Fruit fly (Drosophila melanogaster) whole organism, pupa: Measurements from ENCODE around the gene CG14423.

Experiments used
- CG10348 ChIP-seq: fragments of 200-800 bp; sonication (Bioruptor generic); IDR thresholded peaks from 2 replicates; pipeline ENCODE4 v1.3.6; 2022; ENCODE audit warnings: missing biosample characterization, missing genetic modification characterization
- CG12605 ChIP-seq: fragments of 200-800 bp; sonication (Bioruptor generic); IDR thresholded peaks from 2 replicates; pipeline ENCODE4 v1.3.6; 2022; ENCODE audit warnings: missing biosample characterization, missing genetic modification characterization
- CG14655 ChIP-seq: fragments of 200-800 bp; sonication (Bioruptor generic); optimal IDR thresholded peaks from 3 replicates; lab custom pipeline; 2017; ENCODE audit warnings: mild to moderate bottlenecking, missing biosample characterization, missing genetic modification reagents, missing genetic modification characterization
- CG15710 ChIP-seq: fragments of 200-800 bp; sonication (Bioruptor generic); optimal IDR thresholded peaks from 2 replicates; lab custom pipeline; 2018; ENCODE audit warnings: missing biosample characterization, mild to moderate bottlenecking, missing genetic modification characterization, moderate library complexity
- CG17806 ChIP-seq: fragments of 200-800 bp; sonication (Bioruptor generic); optimal IDR thresholded peaks from 2 replicates; lab custom pipeline; 2018; ENCODE audit warnings: missing biosample characterization, mild to moderate bottlenecking, missing genetic modification characterization, moderate library complexity
- CG32121 ChIP-seq: fragments of 200-800 bp; sonication (Bioruptor generic); IDR thresholded peaks from 2 replicates; pipeline ENCODE4 v1.3.6; 2022; ENCODE audit warnings: missing biosample characterization, missing genetic modification characterization
- CG4496 ChIP-seq: fragments of 200-800 bp; sonication (Bioruptor generic); IDR thresholded peaks from 3 replicates; pipeline ENCODE4 v1.3.6; 2022; ENCODE audit warnings: missing biosample characterization, missing genetic modification characterization
- CG9948 ChIP-seq: fragments of 200-800 bp; sonication (Bioruptor generic); optimal IDR thresholded peaks from 2 replicates; lab custom pipeline; 2018; ENCODE audit warnings: missing biosample characterization, mild to moderate bottlenecking, missing genetic modification characterization, moderate library complexity
- EcR ChIP-seq: fragments of 200-800 bp; sonication (Bioruptor generic); optimal IDR thresholded peaks from 3 replicates; lab custom pipeline; 2019; ENCODE audit warnings: missing biosample characterization, missing genetic modification characterization, mild to moderate bottlenecking, moderate library complexity, missing genetic modification reagents
- Snoo ChIP-seq: fragments of 200-800 bp; sonication (Bioruptor generic); optimal IDR thresholded peaks from 3 replicates; lab custom pipeline; 2017; ENCODE audit warnings: missing biosample characterization, mild to moderate bottlenecking, missing genetic modification characterization, inconsistent platforms
- rn ChIP-seq: fragments of 200-800 bp; sonication (Bioruptor generic); IDR thresholded peaks from 2 replicates; pipeline ENCODE4 v1.3.6; 2022; ENCODE audit warnings: missing biosample characterization, missing genetic modification characterization

- TF ChIP-seq CG4496 (GFP tag; lab: Robert Waterston, UW): no peak
- TF ChIP-seq EcR (GFP tag; lab: Kevin White, UChicago): no peak
- no peak for TF ChIP-seq CG32121 (GFP tag; lab: Robert Waterston, UW)
- TF ChIP-seq CG10348 (GFP tag; lab: Robert Waterston, UW): no peak
- TF ChIP-seq Snoo (tag; lab: Kevin White, UChicago): no peak
- TF ChIP-seq rn (GFP tag; lab: Robert Waterston, UW): no peak
- TF ChIP-seq CG15710 (tag; lab: Kevin White, UChicago): no peak
- no peak for TF ChIP-seq CG17806 (tag; lab: Kevin White, UChicago)
- TF ChIP-seq CG12605: no peak
- TF ChIP-seq CG9948 (tag; lab: Kevin White, UChicago): no peak
- no peak for TF ChIP-seq CG14655 (GFP tag; lab: Kevin White, UChicago)
These were observed 44.1 kb downstream of the CG14423 start for dm6 chrX:2989332-2989731.
